Worm (Caenorhabditis elegans) whole organism, mixed stage, embryonic: Measurements from ENCODE around the gene atad-3.

ENCODE experiments used
- M03D4.4 ChIP-seq: sonication (generic microtip); optimal IDR thresholded peaks from 2 replicates; lab custom pipeline; 2017; ENCODE audit warnings: mild to moderate bottlenecking, missing genetic modification characterization, missing compliant biosample characterization
- bed-3 ChIP-seq: fragments of 200-800 bp; sonication (Bioruptor generic); optimal IDR thresholded peaks from 3 replicates; lab custom pipeline; 2018; ENCODE audit warnings: mild to moderate bottlenecking, missing genetic modification characterization, moderate library complexity, missing compliant biosample characterization
- blmp-1 ChIP-seq: fragments of 150-350 bp; optimal IDR thresholded peaks from 2 replicates; lab custom pipeline; 2014; ENCODE audit warnings: missing biosample characterization, missing genetic modification characterization
- ceh-43 ChIP-seq: fragments of 200-800 bp; sonication (Bioruptor generic); optimal IDR thresholded peaks from 2 replicates; lab custom pipeline; 2018; ENCODE audit warnings: mild to moderate bottlenecking, missing genetic modification characterization, moderate library complexity, missing compliant biosample characterization
- ceh-83 ChIP-seq: fragments of 200-800 bp; sonication (Bioruptor generic); optimal IDR thresholded peaks from 2 replicates; lab custom pipeline; 2018; ENCODE audit warnings: mild to moderate bottlenecking, missing genetic modification characterization, missing compliant biosample characterization
- ces-1 ChIP-seq: fragments of 150-350 bp; optimal IDR thresholded peaks from 2 replicates; lab custom pipeline; 2014; ENCODE audit warnings: missing biosample characterization, missing genetic modification reagents, missing genetic modification characterization
- cnd-1 ChIP-seq: fragments of 200-800 bp; sonication (Bioruptor generic); optimal IDR thresholded peaks from 2 replicates; lab custom pipeline; 2018; ENCODE audit warnings: mild to moderate bottlenecking, missing genetic modification characterization, missing compliant biosample characterization
- drap-1 ChIP-seq: fragments of 200-800 bp; sonication (Bioruptor generic); optimal IDR thresholded peaks from 3 replicates; lab custom pipeline; 2018; ENCODE audit warnings: mild to moderate bottlenecking, missing genetic modification characterization, missing compliant biosample characterization
- elt-3 ChIP-seq: fragments of 150-350 bp; optimal IDR thresholded peaks from 2 replicates; lab custom pipeline; 2014; ENCODE audit warnings: missing biosample characterization, missing genetic modification characterization
- flh-1 ChIP-seq: fragments of 200-800 bp; sonication (Bioruptor generic); optimal IDR thresholded peaks from 2 replicates; lab custom pipeline; 2018; ENCODE audit warnings: mild to moderate bottlenecking, missing genetic modification characterization, moderate library complexity, missing compliant biosample characterization
- ham-2 ChIP-seq: fragments of 200-800 bp; sonication (Bioruptor generic); optimal IDR thresholded peaks from 2 replicates; lab custom pipeline; 2018; ENCODE audit warnings: mild to moderate bottlenecking, missing genetic modification characterization, missing compliant biosample characterization
- lin-32 ChIP-seq: fragments of 200-800 bp; sonication (Bioruptor generic); optimal IDR thresholded peaks from 2 replicates; lab custom pipeline; 2018; ENCODE audit warnings: mild to moderate bottlenecking, missing genetic modification characterization, missing compliant biosample characterization
- lsy-2 ChIP-seq: fragments of 150-350 bp; optimal IDR thresholded peaks from 2 replicates; lab custom pipeline; 2014; ENCODE audit warnings: missing biosample characterization, missing genetic modification characterization
- mab-5 ChIP-seq: fragments of 150-350 bp; optimal IDR thresholded peaks from 2 replicates; lab custom pipeline; 2014; ENCODE audit warnings: missing biosample characterization, missing genetic modification characterization
- mep-1 ChIP-seq: fragments of 150-350 bp; optimal IDR thresholded peaks from 2 replicates; lab custom pipeline; 2017; ENCODE audit warnings: missing biosample characterization, missing genetic modification reagents, missing genetic modification characterization, inconsistent platforms
- mls-2 ChIP-seq: sonication (generic microtip); optimal IDR thresholded peaks from 2 replicates; lab custom pipeline; 2016; ENCODE audit warnings: mild to moderate bottlenecking, missing genetic modification characterization, moderate library complexity, missing compliant biosample characterization
- nhr-12 ChIP-seq: fragments of 150-350 bp; optimal IDR thresholded peaks from 2 replicates; lab custom pipeline; 2014; ENCODE audit warnings: missing biosample characterization, missing genetic modification characterization
- nhr-2 ChIP-seq: fragments of 150-350 bp; optimal IDR thresholded peaks from 2 replicates; lab custom pipeline; 2014; ENCODE audit warnings: missing biosample characterization, missing genetic modification characterization
- nhr-237 ChIP-seq: fragments of 150-350 bp; optimal IDR thresholded peaks from 2 replicates; lab custom pipeline; 2014; ENCODE audit warnings: missing biosample characterization, missing genetic modification characterization
- nhr-28 ChIP-seq: fragments of 150-350 bp; optimal IDR thresholded peaks from 2 replicates; lab custom pipeline; 2014; ENCODE audit warnings: missing biosample characterization, missing genetic modification characterization
- nhr-76 ChIP-seq: sonication (generic microtip); optimal IDR thresholded peaks from 2 replicates; lab custom pipeline; 2017; ENCODE audit warnings: missing biosample characterization, missing genetic modification characterization
- pha-4 ChIP-seq: fragments of 150-350 bp; optimal IDR thresholded peaks from 2 replicates; lab custom pipeline; 2018; ENCODE audit warnings: missing biosample characterization, missing genetic modification reagents, missing genetic modification characterization
- sem-2 ChIP-seq: fragments of 200-800 bp; sonication (Bioruptor generic); optimal IDR thresholded peaks from 2 replicates; lab custom pipeline; 2018; ENCODE audit warnings: mild to moderate bottlenecking, missing genetic modification characterization, missing compliant biosample characterization
- snpc-4 ChIP-seq: fragments of 150-350 bp; optimal IDR thresholded peaks from 2 replicates; lab custom pipeline; 2014; ENCODE audit warnings: missing biosample characterization, missing genetic modification characterization
- sptf-1 ChIP-seq: sonication (generic microtip); optimal IDR thresholded peaks from 2 replicates; lab custom pipeline; 2017; ENCODE audit warnings: mild to moderate bottlenecking, missing genetic modification characterization, moderate library complexity, missing compliant biosample characterization
- unc-120 ChIP-seq: sonication (generic microtip); optimal IDR thresholded peaks from 2 replicates; lab custom pipeline; 2017; ENCODE audit warnings: missing genetic modification characterization, missing compliant biosample characterization; ENCODE audit not compliant: poor library complexity, severe bottlenecking
- unc-39 ChIP-seq: fragments of 150-350 bp; optimal IDR thresholded peaks from 2 replicates; lab custom pipeline; 2014; ENCODE audit warnings: missing biosample characterization, missing genetic modification characterization
- unc-62 ChIP-seq: fragments of 150-350 bp; optimal IDR thresholded peaks from 2 replicates; lab custom pipeline; 2014; ENCODE audit warnings: missing biosample characterization, missing genetic modification reagents, missing genetic modification characterization
- ztf-11 ChIP-seq: fragments of 150-350 bp; optimal IDR thresholded peaks from 2 replicates; lab custom pipeline; 2014; ENCODE audit warnings: missing biosample characterization, missing genetic modification characterization

atad-3 gene

DNA sequence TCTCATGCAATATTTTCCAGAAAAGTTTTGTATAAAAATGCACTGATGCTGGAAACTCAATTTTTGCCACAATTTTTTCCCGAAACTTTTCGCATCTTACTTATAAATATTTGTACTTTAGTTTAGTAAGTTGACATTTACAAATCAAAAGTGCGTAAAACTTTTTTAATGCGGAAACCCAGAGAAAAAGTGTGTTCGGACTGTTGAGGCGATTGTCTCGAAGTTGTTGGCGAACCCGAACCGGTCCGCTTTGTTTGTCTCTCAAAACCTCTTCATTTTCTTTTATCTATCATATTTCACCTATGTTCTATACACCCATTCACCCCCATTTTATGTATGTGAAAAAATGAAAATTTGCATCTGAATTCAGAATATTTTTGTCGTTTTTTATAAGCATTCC is 28.2 kb upstream of the atad-3 start:
- TF ChIP-seq mab-5 (tag; lab: Kevin White, UChicago) = no peak
- no peak for TF ChIP-seq unc-120 (tag; lab: Kevin White, UChicago)
- TF ChIP-seq nhr-12 (tag; lab: Kevin White, UChicago) = no peak
- no peak for TF ChIP-seq drap-1 (GFP tag; lab: Kevin White, UChicago)
- TF ChIP-seq nhr-76 (tag; lab: Kevin White, UChicago) = no peak
- no peak for TF ChIP-seq ceh-83 (GFP tag; lab: Kevin White, UChicago)
- TF ChIP-seq M03D4.4 (tag; lab: Kevin White, UChicago) = no peak
- no peak for TF ChIP-seq unc-62
- TF ChIP-seq, all 35 proteins: peak for 0

DNA sequence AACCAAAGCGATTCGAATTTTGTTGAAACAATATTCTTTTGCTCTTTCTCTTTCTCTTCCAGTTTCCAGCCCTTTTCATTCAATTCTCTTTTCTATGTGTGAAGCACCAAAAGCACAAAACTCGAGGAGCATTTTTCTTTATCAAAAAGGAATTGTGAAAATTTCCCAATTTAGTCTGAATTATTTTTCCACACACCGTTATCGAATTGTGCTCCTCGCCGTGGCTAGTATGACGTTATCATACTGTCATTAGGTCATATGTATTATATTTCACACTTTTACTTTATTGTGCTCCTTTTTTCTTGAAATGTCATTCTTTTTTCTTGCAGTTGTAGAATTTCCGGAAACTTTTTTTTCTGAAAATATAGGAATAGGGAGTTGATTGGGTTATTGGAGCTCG is 27.2 kb upstream of the atad-3 start:
- TF ChIP-seq ces-1 (GFP tag; lab: Kevin White, UChicago) (no peak), mep-1 (tag; lab: Kevin White, UChicago) (no peak), nhr-12 (tag; lab: Kevin White, UChicago) (no peak)

DNA sequence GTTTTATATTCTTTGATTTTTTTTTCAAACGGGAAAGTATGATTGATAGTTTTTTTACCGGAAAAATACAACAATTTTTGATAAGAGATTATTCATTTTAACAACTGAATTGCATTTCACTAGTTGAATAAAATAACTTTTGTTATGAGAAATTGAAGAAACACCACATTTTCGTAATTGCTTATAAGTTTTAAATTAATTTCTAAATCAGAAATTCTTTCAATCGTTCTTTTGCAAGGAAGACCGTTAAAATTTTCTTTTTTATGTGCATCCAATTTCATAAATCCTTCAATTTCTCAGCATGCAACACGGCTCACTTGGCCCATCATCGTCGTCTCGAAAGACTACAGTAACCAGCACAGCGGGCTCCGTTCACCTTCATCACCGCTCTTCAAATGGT is 26.2 kb upstream of the atad-3 start, which contains the start of gene plc-3:
TSS of gene plc-3 (plus strand) at position 301 of the 400 bp plus-strand sequence.
- TF ChIP-seq lsy-2 (tag; lab: Kevin White, UChicago) (no peak), unc-39 (no peak), sem-2 (no peak), drap-1 (GFP tag; lab: Kevin White, UChicago) (no peak), mab-5 (tag; lab: Kevin White, UChicago) (no peak), cnd-1 (tag; lab: Kevin White, UChicago) (no peak), mls-2 (tag; lab: Kevin White, UChicago) (no peak), lin-32 (GFP tag; lab: Kevin White, UChicago) (no peak), nhr-2 (tag; lab: Kevin White, UChicago) (no peak), nhr-12 (tag; lab: Kevin White, UChicago) (no peak), nhr-28 (no peak), flh-1 (GFP tag; lab: Kevin White, UChicago) (no peak), ham-2 (GFP tag; lab: Kevin White, UChicago) (no peak), nhr-76 (tag; lab: Kevin White, UChicago) (no peak)

DNA sequence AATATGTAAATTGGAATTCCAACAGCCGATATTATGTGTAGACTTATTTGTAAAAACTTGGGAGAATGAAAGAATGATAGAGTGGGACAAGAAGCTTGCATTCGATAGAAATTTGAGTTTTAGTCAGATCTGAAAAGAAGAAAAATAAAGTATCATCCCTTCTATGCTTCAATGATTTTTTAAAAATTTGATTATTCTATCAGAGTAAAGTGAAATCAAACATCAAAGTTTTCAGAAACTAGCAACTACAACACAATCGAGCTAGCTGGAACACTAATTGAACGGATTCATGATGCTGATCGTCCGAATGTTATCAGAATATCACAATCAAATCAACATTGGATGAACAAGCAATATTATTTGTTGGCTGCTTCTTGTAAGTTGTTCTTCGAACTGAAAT is 21.8 kb upstream of the atad-3 start, which contains the start of gene srh-135:
TSS of gene srh-135 (minus strand) at position 101 of the 400 bp plus-strand sequence.
- TF ChIP-seq blmp-1 (tag; lab: Kevin White, UChicago) (no peak), pha-4 (no peak)
- TF ChIP-seq, all 35 proteins: peak for 0

DNA sequence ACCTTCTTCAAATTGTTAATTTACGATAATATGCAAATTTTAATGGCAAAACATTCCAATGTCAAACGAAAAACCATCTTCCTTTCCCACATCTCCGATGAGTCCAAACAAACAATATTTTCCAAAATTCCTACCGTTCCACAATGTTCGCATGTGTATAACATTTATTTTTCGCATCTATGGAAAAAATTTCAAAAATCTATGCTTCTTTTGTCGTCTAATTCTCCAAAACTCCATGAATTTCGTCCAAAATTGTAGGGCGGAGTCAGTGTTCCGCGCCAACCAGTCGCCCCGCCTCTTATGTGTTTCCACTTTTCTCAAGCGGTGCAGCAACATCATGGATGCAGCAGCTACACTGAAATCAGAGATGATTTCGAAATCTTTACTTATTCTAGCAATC is 17.8 kb upstream of the atad-3 start, which contains the start of gene T01E8.8:
TSS of gene T01E8.8 (plus strand) at position 301 of the 400 bp plus-strand sequence.
- TF ChIP-seq sem-2 (no peak), lsy-2 (tag; lab: Kevin White, UChicago) (no peak), ztf-11 (tag; lab: Kevin White, UChicago) (no peak), ham-2 (GFP tag; lab: Kevin White, UChicago) (no peak), bed-3 (GFP tag; lab: Kevin White, UChicago) (no peak), ceh-43 (no peak)

DNA sequence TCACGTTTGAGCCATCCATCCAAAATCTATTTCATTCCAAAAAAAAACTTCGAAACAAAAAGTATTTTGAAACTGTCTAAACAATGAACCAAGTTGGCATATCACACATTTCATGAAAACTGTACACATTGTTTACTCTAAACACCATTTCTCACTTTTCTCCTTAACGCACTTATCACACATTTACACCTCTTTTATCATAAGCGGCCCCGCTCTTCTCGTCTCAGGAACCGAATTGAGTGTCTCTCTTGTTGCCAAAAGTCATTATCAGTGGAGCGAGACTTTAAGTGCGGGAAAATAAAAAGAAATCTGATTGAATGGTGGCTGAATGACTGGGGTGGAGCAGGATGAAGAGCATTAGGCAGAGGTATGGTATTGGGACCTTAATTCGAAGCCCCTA is 16.9 kb upstream of the atad-3 start:
- TF ChIP-seq ztf-11 (tag; lab: Kevin White, UChicago) (no peak), sptf-1 (no peak), unc-62 (no peak), nhr-237 (tag; lab: Kevin White, UChicago) (no peak), bed-3 (GFP tag; lab: Kevin White, UChicago) (no peak), ham-2 (GFP tag; lab: Kevin White, UChicago) (no peak), elt-3 (tag; lab: Kevin White, UChicago) (no peak), cnd-1 (tag; lab: Kevin White, UChicago) (no peak), ces-1 (GFP tag; lab: Kevin White, UChicago) (no peak), unc-120 (tag; lab: Kevin White, UChicago) (no peak), snpc-4 (tag; lab: Kevin White, UChicago) (no peak)
